Fruit fly (Drosophila melanogaster) whole organism, prepupa: ENCODE results near the gene eco.
A peak's percentile ranks its signal among the peaks of the same experiment; 100 is the strongest.

Experiments used
- Blimp-1 ChIP-seq: fragments of 200-800 bp; sonication (Bioruptor generic); optimal IDR thresholded peaks from 3 replicates; lab custom pipeline; 2017; ENCODE audit warnings: missing biosample characterization, missing genetic modification characterization, mild to moderate bottlenecking, moderate library complexity, missing genetic modification reagents
- CG10631 ChIP-seq: fragments of 200-800 bp; sonication (Bioruptor generic); optimal IDR thresholded peaks from 2 replicates; lab custom pipeline; 2016; ENCODE audit warnings: missing biosample characterization, missing genetic modification characterization
- CG11294 ChIP-seq: fragments of 200-800 bp; sonication (Bioruptor generic); IDR thresholded peaks from 2 replicates; pipeline ENCODE4 v1.3.6; 2022; ENCODE audit warnings: missing biosample characterization, missing genetic modification characterization
- CG11762 ChIP-seq: fragments of 200-800 bp; sonication (Bioruptor generic); optimal IDR thresholded peaks from 3 replicates; lab custom pipeline; 2016; ENCODE audit warnings: missing biosample characterization, missing genetic modification characterization; ENCODE audit not compliant: insufficient read depth
- CG1621 ChIP-seq: fragments of 200-800 bp; sonication (Bioruptor generic); optimal IDR thresholded peaks from 3 replicates; lab custom pipeline; 2018; ENCODE audit warnings: missing biosample characterization, mild to moderate bottlenecking, missing genetic modification characterization
- CG16779 ChIP-seq: fragments of 200-800 bp; sonication (Bioruptor generic); optimal IDR thresholded peaks from 3 replicates; lab custom pipeline; 2017; ENCODE audit warnings: missing biosample characterization, mild to moderate bottlenecking, missing genetic modification characterization
- CG3032 ChIP-seq: fragments of 200-800 bp; optimal IDR thresholded peaks from 2 replicates; lab custom pipeline; 2019; ENCODE audit warnings: missing biosample characterization, mild to moderate bottlenecking, missing genetic modification characterization, moderate library complexity
- CG31627 ChIP-seq: fragments of 200-800 bp; sonication (Bioruptor generic); optimal IDR thresholded peaks from 3 replicates; lab custom pipeline; 2016; ENCODE audit warnings: missing biosample characterization, missing genetic modification characterization
- CG34406 ChIP-seq: fragments of 200-800 bp; sonication (Bioruptor generic); optimal IDR thresholded peaks from 3 replicates; lab custom pipeline; 2016; ENCODE audit warnings: missing biosample characterization, missing genetic modification characterization
- CG4318 ChIP-seq: fragments of 200-800 bp; sonication (Bioruptor generic); optimal IDR thresholded peaks from 3 replicates; lab custom pipeline; 2017; ENCODE audit warnings: missing biosample characterization, mild to moderate bottlenecking, missing genetic modification characterization
- CG6163 ChIP-seq: fragments of 200-800 bp; sonication (Bioruptor generic); IDR thresholded peaks from 3 replicates; pipeline ENCODE4 v1.3.6; 2022; ENCODE audit warnings: missing biosample characterization, missing genetic modification characterization
- CG6276 ChIP-seq: fragments of 200-800 bp; sonication (Bioruptor generic); optimal IDR thresholded peaks from 2 replicates; lab custom pipeline; 2017; ENCODE audit warnings: missing biosample characterization, mild to moderate bottlenecking, missing genetic modification characterization
- CG6792 ChIP-seq: fragments of 200-800 bp; sonication (Bioruptor generic); optimal IDR thresholded peaks from 3 replicates; lab custom pipeline; 2016; ENCODE audit warnings: missing biosample characterization, missing genetic modification characterization
- CG6854 ChIP-seq: fragments of 200-800 bp; sonication (Bioruptor generic); optimal IDR thresholded peaks from 2 replicates; lab custom pipeline; 2017; ENCODE audit warnings: missing biosample characterization, mild to moderate bottlenecking, missing genetic modification characterization
- CG7368 ChIP-seq: fragments of 200-800 bp; sonication (Bioruptor generic); optimal IDR thresholded peaks from 3 replicates; lab custom pipeline; 2016; ENCODE audit warnings: missing biosample characterization, missing genetic modification characterization
- Eip78C ChIP-seq: fragments of 200-800 bp; sonication (Bioruptor generic); peaks from one replicate; lab custom pipeline; 2016; ENCODE audit warnings: missing biosample characterization, missing genetic modification characterization
- Eip93F ChIP-seq: fragments of 200-800 bp; sonication (Bioruptor generic); optimal IDR thresholded peaks from 2 replicates; lab custom pipeline; 2016; ENCODE audit warnings: missing biosample characterization, mild to moderate bottlenecking, missing genetic modification characterization
- Ets21C ChIP-seq: fragments of 200-800 bp; sonication (Bioruptor generic); optimal IDR thresholded peaks from 3 replicates; lab custom pipeline; 2016; ENCODE audit warnings: missing biosample characterization, missing genetic modification characterization
- Ets96B ChIP-seq: fragments of 200-800 bp; optimal IDR thresholded peaks from 2 replicates; lab custom pipeline; 2019; ENCODE audit warnings: missing biosample characterization, mild to moderate bottlenecking, missing genetic modification characterization, moderate library complexity
- Gug ChIP-seq: fragments of 200-800 bp; sonication (Bioruptor generic); IDR thresholded peaks from 2 replicates; pipeline ENCODE4 v1.3.6; 2022; ENCODE audit warnings: missing biosample characterization, missing genetic modification characterization
- Lpt ChIP-seq: fragments of 200-800 bp; sonication (Bioruptor generic); optimal IDR thresholded peaks from 3 replicates; lab custom pipeline; 2016; ENCODE audit warnings: missing biosample characterization, missing genetic modification characterization
- Met ChIP-seq: fragments of 200-800 bp; sonication (Bioruptor generic); optimal IDR thresholded peaks from 3 replicates; lab custom pipeline; 2016; ENCODE audit warnings: missing biosample characterization, missing genetic modification characterization
- OdsH ChIP-seq: fragments of 200-800 bp; sonication (Bioruptor generic); optimal IDR thresholded peaks from 3 replicates; lab custom pipeline; 2016; ENCODE audit warnings: missing biosample characterization, missing genetic modification characterization
- Sox102F ChIP-seq: fragments of 200-800 bp; sonication (Bioruptor generic); optimal IDR thresholded peaks from 2 replicates; lab custom pipeline; 2016; ENCODE audit warnings: missing biosample characterization, mild to moderate bottlenecking, missing genetic modification characterization
- Sox15 ChIP-seq: fragments of 200-800 bp; sonication (Bioruptor generic); optimal IDR thresholded peaks from 3 replicates; lab custom pipeline; 2016; ENCODE audit warnings: missing biosample characterization, missing genetic modification characterization
- achi ChIP-seq: fragments of 200-800 bp; sonication (Bioruptor generic); optimal IDR thresholded peaks from 3 replicates; lab custom pipeline; 2016; ENCODE audit warnings: missing biosample characterization, missing genetic modification characterization
- cyc ChIP-seq: fragments of 200-800 bp; sonication (Bioruptor generic); optimal IDR thresholded peaks from 3 replicates; lab custom pipeline; 2016; ENCODE audit warnings: missing biosample characterization, missing genetic modification characterization
- dac ChIP-seq: fragments of 200-800 bp; sonication (Bioruptor generic); optimal IDR thresholded peaks from 2 replicates; lab custom pipeline; 2017; ENCODE audit warnings: missing biosample characterization, mild to moderate bottlenecking, missing genetic modification characterization
- dsx ChIP-seq: fragments of 200-800 bp; optimal IDR thresholded peaks from 3 replicates; lab custom pipeline; 2019; ENCODE audit warnings: missing biosample characterization, mild to moderate bottlenecking, missing genetic modification characterization, moderate library complexity; ENCODE audit not compliant: poor library complexity, severe bottlenecking
- eg ChIP-seq: fragments of 200-800 bp; sonication (Bioruptor generic); IDR thresholded peaks from 3 replicates; pipeline ENCODE4 v1.3.6; 2022; ENCODE audit warnings: missing biosample characterization, missing genetic modification characterization
- esn ChIP-seq: fragments of 200-800 bp; sonication (Bioruptor generic); optimal IDR thresholded peaks from 2 replicates; lab custom pipeline; 2016; ENCODE audit warnings: missing biosample characterization, mild to moderate bottlenecking, missing genetic modification characterization, moderate library complexity
- fd59A ChIP-seq: fragments of 200-800 bp; sonication (Bioruptor generic); optimal IDR thresholded peaks from 2 replicates; lab custom pipeline; 2017; ENCODE audit warnings: missing biosample characterization, mild to moderate bottlenecking, missing genetic modification characterization, missing genetic modification reagents
- fd85E ChIP-seq: fragments of 200-800 bp; sonication (Bioruptor generic); optimal IDR thresholded peaks from 3 replicates; lab custom pipeline; 2016; ENCODE audit warnings: missing biosample characterization, missing genetic modification characterization
- fkh ChIP-seq: fragments of 200-800 bp; sonication (Bioruptor generic); optimal IDR thresholded peaks from 3 replicates; lab custom pipeline; 2017; ENCODE audit warnings: missing biosample characterization, mild to moderate bottlenecking, missing genetic modification characterization, moderate library complexity
- lz ChIP-seq: fragments of 200-800 bp; sonication (Bioruptor generic); optimal IDR thresholded peaks from 3 replicates; lab custom pipeline; 2016; ENCODE audit warnings: missing biosample characterization, missing genetic modification characterization
- net ChIP-seq: fragments of 200-800 bp; sonication (Bioruptor generic); optimal IDR thresholded peaks from 3 replicates; lab custom pipeline; 2016; ENCODE audit warnings: missing biosample characterization, missing genetic modification characterization
- salr ChIP-seq, 2 experiments: fragments of 200-800 bp; sonication (Bioruptor generic); optimal IDR thresholded peaks; 3 replicates each; lab custom pipeline; 2016 to 2018; ENCODE audit warnings: missing biosample characterization in 2 of 2, missing genetic modification characterization in 2 of 2, mild to moderate bottlenecking in 1 of 2
- spab ChIP-seq: fragments of 200-800 bp; sonication (Bioruptor generic); optimal IDR thresholded peaks from 2 replicates; lab custom pipeline; 2017; ENCODE audit warnings: missing biosample characterization, mild to moderate bottlenecking, missing genetic modification characterization, missing genetic modification reagents
- ss ChIP-seq, 2 experiments: fragments of 200-800 bp; sonication (Bioruptor generic); optimal IDR thresholded peaks; 2 replicates in 1 of 2; 3 replicates in 1 of 2; lab custom pipeline; 2017 to 2018; ENCODE audit warnings: mild to moderate bottlenecking in 2 of 2, missing biosample characterization in 2 of 2, missing genetic modification characterization in 2 of 2, moderate library complexity in 1 of 2
- svp ChIP-seq: fragments of 200-800 bp; sonication (Bioruptor generic); peaks from one replicate; lab custom pipeline; 2016; ENCODE audit warnings: missing biosample characterization, missing genetic modification characterization
- vri ChIP-seq: fragments of 200-800 bp; sonication (Bioruptor generic); optimal IDR thresholded peaks from 3 replicates; lab custom pipeline; 2016; ENCODE audit warnings: missing biosample characterization, mild to moderate bottlenecking, missing genetic modification characterization

Gene eco

DNA sequence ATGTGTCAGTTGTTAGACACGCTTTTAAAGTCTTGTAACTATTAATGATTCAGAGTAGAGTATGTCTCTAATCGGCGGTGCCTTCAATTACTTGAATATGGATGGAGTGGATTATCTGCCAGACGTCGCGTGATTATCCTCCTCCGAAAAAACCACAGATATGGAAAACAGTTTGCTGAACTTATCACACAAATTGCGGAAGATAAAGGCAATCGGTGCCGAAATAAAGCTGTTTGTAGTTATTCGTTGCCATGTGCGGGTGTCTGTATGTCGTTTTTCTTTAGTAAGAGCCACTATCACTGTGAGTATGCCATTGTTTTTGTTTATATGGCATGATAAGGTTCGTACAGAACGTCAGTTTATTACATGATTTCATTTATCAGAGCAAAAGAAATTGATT lies 4.9 kb upstream of the eco start:
- TF ChIP-seq CG4318 (GFP tag; lab: Kevin White, UChicago): no peak
- no peak for TF ChIP-seq dac (GFP tag; lab: Kevin White, UChicago)
- TF ChIP-seq net (GFP tag; lab: Kevin White, UChicago): no peak
- TF ChIP-seq Eip78C (GFP tag; lab: Kevin White, UChicago): no peak
- no peak for TF ChIP-seq Met (GFP tag; lab: Kevin White, UChicago)
- no peak for TF ChIP-seq CG11294 (GFP tag; lab: Robert Waterston, UW)
- TF ChIP-seq CG11762 (GFP tag; lab: Kevin White, UChicago): no peak
- TF ChIP-seq CG6163: no peak
- no peak for TF ChIP-seq achi (GFP tag; lab: Kevin White, UChicago)
- TF ChIP-seq spab (GFP tag; lab: Kevin White, UChicago): no peak
- no peak for TF ChIP-seq Ets96B (tag; lab: Kevin White, UChicago)
- TF ChIP-seq CG6276 (GFP tag; lab: Kevin White, UChicago): no peak
- TF ChIP-seq esn (GFP tag; lab: Kevin White, UChicago): no peak
- TF ChIP-seq, all 60 proteins: peak for 0

DNA sequence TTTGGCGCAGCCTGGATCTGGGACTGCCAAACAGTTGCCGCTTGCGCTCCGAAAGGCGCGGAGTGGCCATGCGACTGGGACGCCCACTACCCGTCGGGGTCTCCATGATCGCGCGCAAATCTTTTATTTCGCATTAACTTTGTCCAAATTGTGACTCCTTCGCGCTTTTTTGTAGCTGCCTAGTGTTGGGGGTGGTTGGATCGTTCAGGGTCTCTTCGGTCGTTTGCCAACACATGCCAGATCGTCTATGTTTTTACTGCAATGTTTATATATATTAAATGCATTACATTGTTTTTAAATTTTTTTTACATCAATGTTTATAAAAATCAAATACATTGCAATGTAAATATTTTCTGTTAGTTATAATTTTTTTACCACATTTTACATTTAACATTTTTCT lies 354 bp downstream of the eco start:
- TF ChIP-seq achi (GFP tag; lab: Kevin White, UChicago) (no peak), net (GFP tag; lab: Kevin White, UChicago) (no peak), CG16779 (no peak), Met (GFP tag; lab: Kevin White, UChicago) (no peak), eg (GFP tag; lab: Robert Waterston, UW) (0 out of 3 replicates have a peak, but pooled peaks have one; percentile 10), OdsH (GFP tag; lab: Kevin White, UChicago) (no peak), cyc (GFP tag; lab: Kevin White, UChicago) (peak; percentile 11), dac (GFP tag; lab: Kevin White, UChicago) (no peak), lz (GFP tag; lab: Kevin White, UChicago) (peak; percentile 32), esn (GFP tag; lab: Kevin White, UChicago) (peak; percentile 28), vri (no peak), CG1621 (tag; lab: Kevin White, UChicago) (no peak)

DNA sequence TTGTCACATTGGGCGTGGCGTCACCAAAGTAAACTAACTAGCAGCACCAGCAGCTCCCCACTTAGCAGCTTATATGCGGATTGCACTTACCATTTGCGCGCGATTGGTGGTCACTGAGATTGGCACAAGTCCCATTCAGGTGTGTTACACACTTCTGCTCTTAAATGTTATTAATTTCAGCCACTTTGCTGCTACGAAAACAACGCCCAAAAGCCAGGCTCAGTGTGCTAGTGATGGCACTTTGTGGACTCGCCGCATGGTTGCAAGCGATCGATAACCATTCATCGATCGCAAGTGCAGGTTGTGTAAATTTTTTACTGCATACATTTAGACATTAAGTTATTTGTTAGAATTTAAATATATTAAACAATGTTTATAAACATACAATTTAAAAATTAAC lies 4.2 kb downstream of the eco start, which contains the start of the genes wrm1 and wrm2:
wrm1 (minus strand) TSS at position 237 of the 400 bp plus-strand sequence.
wrm2 (minus strand) TSS at position 237 of the 400 bp plus-strand sequence.
- TF ChIP-seq esn (GFP tag; lab: Kevin White, UChicago): peak; percentile 8
- TF ChIP-seq eg (GFP tag; lab: Robert Waterston, UW): peak; percentile 37; the same call in 1 of the 3 replicates
- TF ChIP-seq CG11762 (GFP tag; lab: Kevin White, UChicago): no peak
- TF ChIP-seq Ets96B (tag; lab: Kevin White, UChicago): no peak
- TF ChIP-seq CG34406 (GFP tag; lab: Kevin White, UChicago): no peak
- no peak for TF ChIP-seq svp
- TF ChIP-seq fd85E: no peak
- TF ChIP-seq fkh (GFP tag; lab: Kevin White, UChicago): no peak
- TF ChIP-seq dac (GFP tag; lab: Kevin White, UChicago): no peak
- TF ChIP-seq ss (GFP tag; optimal IDR thresholded peaks at IDR 0.05; lab: Kevin White, UChicago): no peak
- no peak for TF ChIP-seq Lpt (GFP tag; lab: Kevin White, UChicago)
- TF ChIP-seq CG6792 (GFP tag; lab: Kevin White, UChicago): no peak
- no peak for TF ChIP-seq cyc (GFP tag; lab: Kevin White, UChicago)
- peak; percentile 18 for TF ChIP-seq dsx (GFP tag; lab: Kevin White, UChicago)
- no peak for TF ChIP-seq Ets21C (GFP tag; lab: Kevin White, UChicago)

DNA sequence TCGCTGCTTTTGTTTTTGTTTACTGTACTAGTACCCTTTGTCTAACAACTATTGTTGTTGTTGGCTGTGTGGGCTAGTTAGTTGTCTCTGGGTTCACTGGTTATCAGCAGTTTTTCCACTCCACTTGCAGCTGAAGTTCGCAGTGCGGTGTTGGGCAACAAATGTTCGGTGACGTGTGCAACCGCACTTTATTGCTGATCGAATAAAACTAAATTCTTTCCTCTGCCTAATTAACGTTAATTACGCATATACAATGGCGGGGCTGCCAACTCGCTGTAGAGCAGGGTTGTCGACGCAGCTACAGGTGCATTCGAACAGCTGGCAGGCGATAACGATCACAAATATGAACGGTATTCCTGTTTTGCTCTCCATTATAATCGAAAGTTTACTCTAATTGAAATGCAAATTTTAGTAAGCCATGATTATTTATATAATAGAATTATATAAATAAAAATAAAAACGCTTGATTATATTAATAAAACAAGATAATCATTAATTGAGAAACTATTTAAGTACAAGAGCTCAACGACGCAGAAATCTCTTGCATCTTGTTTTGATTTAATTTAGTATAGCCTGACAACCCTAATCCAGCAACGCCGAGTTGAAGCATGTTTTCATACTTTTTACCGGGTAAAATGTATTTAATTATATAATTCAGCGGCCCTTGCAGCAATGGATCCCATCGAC lies 10.4 kb downstream of the eco start, which contains the start of the genes mrva, CG42307 and mus312:
mrva (minus strand) TSS at position 276 of the 687 bp plus-strand sequence.
CG42307 (plus strand) TSS at position 566 of the 687 bp plus-strand sequence.
mus312 (plus strand) TSS at position 566 of the 687 bp plus-strand sequence.
- TF ChIP-seq CG6854 (GFP tag; lab: Kevin White, UChicago): peak; percentile 13
- peak; percentile 28 for TF ChIP-seq fd59A (GFP tag; lab: Kevin White, UChicago)
- peak; percentile 44 for TF ChIP-seq CG31627 (GFP tag; lab: Kevin White, UChicago)
- TF ChIP-seq CG3032: peak; percentile 90
- TF ChIP-seq Lpt (GFP tag; lab: Kevin White, UChicago): no peak
- peak in 1 of 2 experiments; percentile 21 for TF ChIP-seq salr (GFP tag; optimal IDR thresholded peaks at IDR 0.05; lab: Kevin White, UChicago)
- peak; percentile 83 for TF ChIP-seq achi (GFP tag; lab: Kevin White, UChicago)
- TF ChIP-seq Gug: peak; percentile 77
- TF ChIP-seq Sox102F (GFP tag; lab: Kevin White, UChicago): no peak
- no peak for TF ChIP-seq ss (GFP tag; optimal IDR thresholded peaks at IDR 0.05; lab: Kevin White, UChicago)
- TF ChIP-seq Eip93F (GFP tag; lab: Kevin White, UChicago): peak; percentile 52
- TF ChIP-seq CG7368: peak; percentile 50
- TF ChIP-seq CG10631 (GFP tag; lab: Kevin White, UChicago): peak; percentile 85
- TF ChIP-seq Sox15 (GFP tag; lab: Kevin White, UChicago): peak; percentile 67
- TF ChIP-seq CG6792 (GFP tag; lab: Kevin White, UChicago): peak; percentile 70
- peak; percentile 76 for TF ChIP-seq CG11762 (GFP tag; lab: Kevin White, UChicago)
- peak; percentile 62 for TF ChIP-seq lz (GFP tag; lab: Kevin White, UChicago)
- TF ChIP-seq Blimp-1 (GFP tag; lab: Kevin White, UChicago): peak; percentile 65
- peak; percentile 78 for TF ChIP-seq esn (GFP tag; lab: Kevin White, UChicago)
